Fruit fly (Drosophila melanogaster) whole organism, embryonic: Measurements from ENCODE around the gene CG43090.
A peak's percentile ranks its signal among the peaks of the same experiment; 100 is the strongest.

ENCODE experiments used
- Bteb2 ChIP-seq: fragments of 200-800 bp; sonication (Bioruptor generic); optimal IDR thresholded peaks from 2 replicates; lab custom pipeline; 2016; ENCODE audit warnings: missing biosample characterization, missing genetic modification characterization
- CG10147 ChIP-seq: fragments of 200-800 bp; sonication (Bioruptor generic); optimal IDR thresholded peaks from 2 replicates; lab custom pipeline; 2019; ENCODE audit warnings: missing biosample characterization, mild to moderate bottlenecking, missing genetic modification characterization, moderate library complexity
- CG10209 ChIP-seq: fragments of 200-800 bp; sonication (Bioruptor generic); optimal IDR thresholded peaks from 3 replicates; lab custom pipeline; 2017; ENCODE audit warnings: missing biosample characterization, mild to moderate bottlenecking, missing genetic modification characterization, missing genetic modification reagents
- CG10431 ChIP-seq: fragments of 200-800 bp; sonication (Bioruptor generic); optimal IDR thresholded peaks from 3 replicates; lab custom pipeline; 2018; ENCODE audit warnings: missing biosample characterization, mild to moderate bottlenecking, missing genetic modification characterization
- CG11695 ChIP-seq: fragments of 200-800 bp; sonication (Bioruptor generic); IDR thresholded peaks from 3 replicates; pipeline ENCODE4 v1.3.6; 2022; ENCODE audit warnings: missing biosample characterization, missing genetic modification characterization
- CG12744 ChIP-seq: fragments of 200-800 bp; sonication (Bioruptor generic); optimal IDR thresholded peaks from 2 replicates; lab custom pipeline; 2016; ENCODE audit warnings: missing biosample characterization, missing genetic modification characterization
- CG13894 ChIP-seq: fragments of 200-800 bp; sonication (Bioruptor generic); optimal IDR thresholded peaks from 3 replicates; lab custom pipeline; 2018; ENCODE audit warnings: missing biosample characterization, mild to moderate bottlenecking, missing genetic modification characterization, moderate library complexity
- CG15011 ChIP-seq: fragments of 200-800 bp; sonication (Bioruptor generic); optimal IDR thresholded peaks from 3 replicates; lab custom pipeline; 2018; ENCODE audit warnings: missing biosample characterization, mild to moderate bottlenecking, missing genetic modification characterization
- CG18011 ChIP-seq: fragments of 200-800 bp; sonication (Bioruptor generic); optimal IDR thresholded peaks from 2 replicates; lab custom pipeline; 2017; ENCODE audit warnings: missing biosample characterization, missing genetic modification characterization, mild to moderate bottlenecking, moderate library complexity, missing genotype
- CG30403 ChIP-seq: fragments of 200-800 bp; sonication (Bioruptor generic); optimal IDR thresholded peaks from 3 replicates; lab custom pipeline; 2016; ENCODE audit warnings: missing biosample characterization, missing genetic modification characterization
- CG3726 ChIP-seq: fragments of 200-800 bp; sonication (Bioruptor generic); IDR thresholded peaks from 3 replicates; pipeline ENCODE4, ENCODE4 v1.3.6; 2022; ENCODE audit warnings: missing biosample characterization, missing genetic modification characterization
- CG6254 ChIP-seq: fragments of 200-800 bp; sonication (Bioruptor generic); optimal IDR thresholded peaks from 3 replicates; lab custom pipeline; 2017; ENCODE audit warnings: mild to moderate bottlenecking, missing biosample characterization, missing genetic modification reagents, missing genetic modification characterization
- CG6683 ChIP-seq: fragments of 200-800 bp; sonication (Bioruptor generic); optimal IDR thresholded peaks from 2 replicates; lab custom pipeline; 2017; ENCODE audit warnings: missing biosample characterization, mild to moderate bottlenecking, missing genetic modification characterization, missing genetic modification reagents
- CG7745 ChIP-seq: fragments of 200-800 bp; sonication (Bioruptor generic); optimal IDR thresholded peaks from 2 replicates; lab custom pipeline; 2018; ENCODE audit warnings: missing biosample characterization, mild to moderate bottlenecking, missing genetic modification characterization, moderate library complexity
- CG8290 ChIP-seq, 3 experiments: fragments of 200-800 bp; sonication (Bioruptor generic); optimal IDR thresholded peaks; 2 replicates each; lab custom pipeline; 2016 to 2019; ENCODE audit warnings: missing biosample characterization in 3 of 3, missing genetic modification characterization in 3 of 3, mild to moderate bottlenecking in 2 of 3, moderate library complexity in 1 of 3
- CG8478 ChIP-seq: fragments of >200 bp; optimal IDR thresholded peaks from 2 replicates; lab custom pipeline; 2018
- CrebB ChIP-seq: fragments of 200-800 bp; sonication (Bioruptor generic); optimal IDR thresholded peaks from 3 replicates; lab custom pipeline; 2018; ENCODE audit warnings: missing biosample characterization, mild to moderate bottlenecking, missing genetic modification characterization
- Gsc ChIP-seq: fragments of 200-800 bp; sonication (Bioruptor generic); IDR thresholded peaks from 2 replicates; pipeline ENCODE4 v1.3.6; 2022; ENCODE audit warnings: missing biosample characterization, missing genetic modification characterization
- HHEX ChIP-seq: fragments of 200-800 bp; sonication (Bioruptor generic); optimal IDR thresholded peaks from 3 replicates; lab custom pipeline; 2017; ENCODE audit warnings: missing biosample characterization, mild to moderate bottlenecking, missing genetic modification characterization, missing genetic modification reagents
- HmgD ChIP-seq: fragments of 200-800 bp; sonication (Bioruptor generic); optimal IDR thresholded peaks from 3 replicates; lab custom pipeline; 2016; ENCODE audit warnings: missing biosample characterization, missing genetic modification characterization
- Hr3 ChIP-seq: fragments of 200-800 bp; sonication (Bioruptor generic); optimal IDR thresholded peaks from 3 replicates; lab custom pipeline; 2016; ENCODE audit warnings: missing biosample characterization, missing genetic modification characterization
- Lim3 ChIP-seq: fragments of 200-800 bp; sonication (Bioruptor generic); IDR thresholded peaks from 2 replicates; pipeline ENCODE4 v1.3.6; 2022; ENCODE audit warnings: missing biosample characterization, missing genetic modification characterization
- Meics ChIP-seq: fragments of 200-800 bp; sonication (Bioruptor generic); optimal IDR thresholded peaks from 2 replicates; lab custom pipeline; 2017; ENCODE audit warnings: missing biosample characterization, mild to moderate bottlenecking, missing genetic modification characterization
- Nf-YA ChIP-seq: fragments of 200-800 bp; sonication (Bioruptor generic); IDR thresholded peaks from 2 replicates; pipeline ENCODE4 v1.3.6; 2022; ENCODE audit warnings: missing biosample characterization, missing genetic modification characterization
- Scr ChIP-seq: fragments of 200-800 bp; sonication (Bioruptor generic); IDR thresholded peaks from 2 replicates; pipeline ENCODE4 v1.3.6; 2022; ENCODE audit warnings: missing biosample characterization, missing genetic modification characterization; ENCODE audit not compliant: partially characterized antibody
- Sox102F ChIP-seq: fragments of 200-800 bp; sonication (Bioruptor generic); optimal IDR thresholded peaks from 2 replicates; lab custom pipeline; 2018; ENCODE audit warnings: missing biosample characterization, mild to moderate bottlenecking, missing genetic modification characterization, moderate library complexity
- al ChIP-seq: fragments of 200-800 bp; sonication (Bioruptor generic); IDR thresholded peaks from 2 replicates; pipeline ENCODE4 v1.3.6; 2022; ENCODE audit warnings: missing biosample characterization, missing genetic modification characterization
- btn ChIP-seq: fragments of 200-800 bp; sonication (Bioruptor generic); optimal IDR thresholded peaks from 2 replicates; lab custom pipeline; 2016; ENCODE audit warnings: missing biosample characterization, missing genetic modification characterization
- cad ChIP-seq: fragments of >200 bp; optimal IDR thresholded peaks from 2 replicates; lab custom pipeline; 2017; ENCODE audit warnings: missing biosample characterization, missing genetic modification characterization
- chm ChIP-seq: fragments of 200-800 bp; sonication (Bioruptor generic); IDR thresholded peaks from 2 replicates; pipeline ENCODE4 v1.3.6; 2022; ENCODE audit warnings: missing biosample characterization, missing genetic modification characterization
- ems ChIP-seq: fragments of 200-800 bp; sonication (Bioruptor generic); optimal IDR thresholded peaks from 3 replicates; lab custom pipeline; 2016; ENCODE audit warnings: missing biosample characterization, missing genetic modification characterization
- esg ChIP-seq: fragments of 200-800 bp; sonication (Bioruptor generic); conservative IDR thresholded peaks from 2 replicates; pipeline ENCODE4 v1.3.6; 2022; ENCODE audit warnings: missing biosample characterization, missing genetic modification characterization
- ewg ChIP-seq: fragments of 200-800 bp; sonication (Bioruptor generic); optimal IDR thresholded peaks from 3 replicates; lab custom pipeline; 2017; ENCODE audit warnings: mild to moderate bottlenecking, missing biosample characterization, missing genetic modification reagents, missing genetic modification characterization
- hbn ChIP-seq: fragments of 200-800 bp; sonication (Bioruptor generic); IDR thresholded peaks from 2 replicates; pipeline ENCODE4 v1.3.6; 2022; ENCODE audit warnings: missing biosample characterization, missing genetic modification characterization; ENCODE audit not compliant: partially characterized antibody
- insv ChIP-seq, 2 experiments: fragments of 200-800 bp; sonication (Bioruptor generic); optimal IDR thresholded peaks; 3 replicates each; lab custom pipeline; 2016 to 2018; ENCODE audit warnings: missing biosample characterization in 2 of 2, missing genetic modification characterization in 2 of 2
- jing ChIP-seq: fragments of 200-800 bp; sonication (Bioruptor generic); optimal IDR thresholded peaks from 2 replicates; lab custom pipeline; 2018; ENCODE audit warnings: missing biosample characterization, mild to moderate bottlenecking, missing genetic modification characterization
- kah ChIP-seq: fragments of 200-800 bp; sonication (Bioruptor generic); optimal IDR thresholded peaks from 2 replicates; lab custom pipeline; 2018; ENCODE audit warnings: missing biosample characterization, mild to moderate bottlenecking, missing genetic modification characterization
- knrl ChIP-seq: fragments of 200-800 bp; sonication (Bioruptor generic); IDR thresholded peaks from 3 replicates; pipeline ENCODE4 v1.3.6; 2022; ENCODE audit warnings: missing biosample characterization, missing genetic modification characterization; ENCODE audit not compliant: partially characterized antibody
- lilli ChIP-seq: fragments of 200-800 bp; sonication (Bioruptor generic); optimal IDR thresholded peaks from 3 replicates; lab custom pipeline; 2016; ENCODE audit warnings: missing biosample characterization, missing genetic modification characterization
- org-1 ChIP-seq: fragments of 200-800 bp; sonication (Bioruptor generic); optimal IDR thresholded peaks from 2 replicates; lab custom pipeline; 2017; ENCODE audit warnings: missing biosample characterization, missing genetic modification characterization
- psq ChIP-seq: fragments of 200-800 bp; sonication (Bioruptor generic); optimal IDR thresholded peaks from 2 replicates; lab custom pipeline; 2017; ENCODE audit warnings: missing biosample characterization, missing genetic modification characterization
- rib ChIP-seq: fragments of 200-800 bp; sonication (Bioruptor generic); IDR thresholded peaks from 2 replicates; pipeline ENCODE4 v1.3.6; 2022; ENCODE audit warnings: missing biosample characterization, missing genetic modification characterization
- sd ChIP-seq: fragments of 200-800 bp; sonication (Bioruptor generic); optimal IDR thresholded peaks from 3 replicates; lab custom pipeline; 2018; ENCODE audit warnings: missing biosample characterization, mild to moderate bottlenecking, missing genetic modification characterization, moderate library complexity
- sisA ChIP-seq: fragments of 200-800 bp; sonication (Bioruptor generic); IDR thresholded peaks from 2 replicates; pipeline ENCODE4 v1.3.6; 2022; ENCODE audit warnings: missing biosample characterization, missing genetic modification characterization
- slou ChIP-seq: fragments of 200-800 bp; sonication (Bioruptor generic); optimal IDR thresholded peaks from 3 replicates; lab custom pipeline; 2016; ENCODE audit warnings: missing biosample characterization, missing genetic modification characterization
- yki ChIP-seq: fragments of >200 bp; optimal IDR thresholded peaks from 3 replicates; lab custom pipeline; 2018
- zen2 ChIP-seq: fragments of 200-800 bp; sonication (Bioruptor generic); IDR thresholded peaks from 3 replicates; pipeline ENCODE4 v1.3.6; 2022; ENCODE audit warnings: missing biosample characterization, missing genetic modification characterization; ENCODE audit not compliant: partially characterized antibody
- zfh1 ChIP-seq: fragments of 200-800 bp; sonication (Bioruptor generic); IDR thresholded peaks from 3 replicates; pipeline ENCODE4 v1.3.6; 2022; ENCODE audit warnings: missing biosample characterization, missing genetic modification characterization

CG43090 gene

dm6 chrX:6224225-6225190 lies 24.8 kb upstream of the CG43090 start, which contains the start of gene sqh (continued):
- TF ChIP-seq CG6254 (peak; percentile 69), HmgD (GFP tag; lab: Kevin White, UChicago) (no peak), zfh1 (GFP tag; lab: Robert Waterston, UW) (peak; percentile 89), ems (peak; percentile 60), CG18011 (GFP tag; lab: Kevin White, UChicago) (peak; percentile 73), HHEX (GFP tag; lab: Kevin White, UChicago) (peak; percentile 84), insv (GFP tag; optimal IDR thresholded peaks at IDR 0.05; lab: Kevin White, UChicago) (peak in 1 of 2 experiments; percentile 58), ewg (peak; percentile 88), cad (GFP tag; lab: Kevin White, UChicago) (no peak), btn (no peak), CG8478 (lab: Kevin White, UChicago) (peak; percentile 77), org-1 (peak; percentile 86), Nf-YA (GFP tag; lab: Robert Waterston, UW) (peak; percentile 79), CG11695 (GFP tag; lab: Robert Waterston, UW) (peak; percentile 91), CG3726 (peak; percentile 82), CG10431 (peak; percentile 75), Hr3 (GFP tag; lab: Kevin White, UChicago) (peak; percentile 88), CG12744 (GFP tag; lab: Kevin White, UChicago) (peak; percentile 44), CG13894 (tag; lab: Kevin White, UChicago) (peak; percentile 83), CG30403 (GFP tag; lab: Kevin White, UChicago) (peak; percentile 89), jing (GFP tag; lab: Kevin White, UChicago) (peak; percentile 74), Sox102F (GFP tag; lab: Kevin White, UChicago) (peak; percentile 86), sisA (peak; percentile 84), Gsc (peak; percentile 85), CG6683 (GFP tag; lab: Kevin White, UChicago) (peak; percentile 81), sd (peak; percentile 86), CG10147 (GFP tag; lab: Kevin White, UChicago) (peak; percentile 74), knrl (0 out of 3 replicates have a peak, but pooled peaks have one; percentile 15), lilli (GFP tag; lab: Kevin White, UChicago) (peak; percentile 85), CG15011 (GFP tag; lab: Kevin White, UChicago) (no peak), rib (GFP tag; lab: Robert Waterston, UW) (peak; percentile 83; the same call in 1 of the 2 replicates), Meics (GFP tag; lab: Kevin White, UChicago) (peak; percentile 91), yki (lab: Kevin White, UChicago) (no peak), zen2 (GFP tag; lab: Robert Waterston, UW) (no peak), CG7745 (no peak), psq (peak; percentile 50), chm (peak; percentile 81), CrebB (peak; percentile 83), al (GFP tag; lab: Robert Waterston, UW) (peak; percentile 83), kah (GFP tag; lab: Kevin White, UChicago) (peak; percentile 77), Scr (GFP tag; lab: Robert Waterston, UW) (no peak), slou (peak; percentile 72), CG8290 (GFP tag; optimal IDR thresholded peaks at IDR 0.05; lab: Kevin White, UChicago) (peak; percentile 60), CG8290 (tag; optimal IDR thresholded peaks at IDR 0.05; lab: Kevin White, UChicago) (peak in 1 of 2 experiments; percentile 55), CG10209 (GFP tag; lab: Kevin White, UChicago) (peak; percentile 86), Lim3 (GFP tag; lab: Robert Waterston, UW) (peak; percentile 84), Bteb2 (peak; percentile 58), esg (GFP tag; lab: Robert Waterston, UW) (peak; percentile 85), hbn (GFP tag; lab: Robert Waterston, UW) (no peak)
